Worm (Caenorhabditis elegans) whole organism, L4 larva: ENCODE measurements around the gene ints-7.

Experiments
- F26F4.8 ChIP-seq: fragments of 200-800 bp; sonication (Bioruptor generic); conservative IDR thresholded peaks from 2 replicates; pipeline ENCODE4 v1.3.6; 2022; ENCODE audit warnings: missing genetic modification characterization, missing compliant biosample characterization
- Y48G9A.11 ChIP-seq: fragments of 200-800 bp; sonication (Bioruptor generic); IDR thresholded peaks from 2 replicates; pipeline ENCODE4 v1.3.6; 2022; ENCODE audit warnings: missing genetic modification reagents, missing genetic modification characterization, missing compliant biosample characterization
- ama-1 ChIP-seq: fragments of 150-350 bp; optimal IDR thresholded peaks from 2 replicates; lab custom pipeline; 2014; ENCODE audit warnings: inconsistent platforms, mixed read lengths
- attf-4 ChIP-seq: sonication (generic microtip); optimal IDR thresholded peaks from 3 replicates; lab custom pipeline; 2017; ENCODE audit warnings: missing biosample characterization, missing genetic modification characterization
- ceh-20 ChIP-seq: fragments of 200-800 bp; sonication (Bioruptor generic); IDR thresholded peaks from 2 replicates; pipeline ENCODE4 v1.3.6; 2022; ENCODE audit warnings: missing genetic modification reagents, missing genetic modification characterization, missing compliant biosample characterization
- ceh-32 ChIP-seq: sonication (generic microtip); optimal IDR thresholded peaks from 2 replicates; lab custom pipeline; 2016; ENCODE audit warnings: mild to moderate bottlenecking, missing genetic modification characterization, missing compliant biosample characterization; ENCODE audit not compliant: poor library complexity
- ceh-44 ChIP-seq: fragments of 200-800 bp; sonication (Bioruptor generic); IDR thresholded peaks from 2 replicates; pipeline ENCODE4 v1.3.6; 2022; ENCODE audit warnings: missing genetic modification reagents, missing genetic modification characterization, missing compliant biosample characterization
- ceh-62 ChIP-seq: sonication (generic microtip); optimal IDR thresholded peaks from 2 replicates; lab custom pipeline; 2017; ENCODE audit warnings: missing biosample characterization, missing genetic modification characterization
- cey-2 ChIP-seq: sonication (generic microtip); optimal IDR thresholded peaks from 3 replicates; lab custom pipeline; 2017; ENCODE audit warnings: missing genetic modification characterization, mild to moderate bottlenecking, missing compliant biosample characterization, antibody characterized with exemption, borderline replicate concordance; ENCODE audit not compliant: insufficient read depth
- daf-19 ChIP-seq: fragments of 200-800 bp; sonication (Bioruptor generic); conservative IDR thresholded peaks from 2 replicates; pipeline ENCODE4 v1.3.6; 2022; ENCODE audit warnings: missing genetic modification characterization, missing compliant biosample characterization
- daf-8 ChIP-seq: fragments of 200-800 bp; sonication (Bioruptor generic); IDR thresholded peaks from 2 replicates; pipeline ENCODE4 v1.3.6; 2022; ENCODE audit warnings: missing genetic modification characterization, missing compliant biosample characterization
- dmd-6 ChIP-seq: fragments of 200-800 bp; sonication (Bioruptor generic); IDR thresholded peaks from 2 replicates; pipeline ENCODE4 v1.3.6; 2022; ENCODE audit warnings: missing genetic modification reagents, missing genetic modification characterization, missing compliant biosample characterization
- dpl-1 ChIP-seq: fragments of 150-350 bp; optimal IDR thresholded peaks from 2 replicates; lab custom pipeline; 2014; ENCODE audit warnings: missing biosample characterization, missing genetic modification reagents, missing genetic modification characterization
- egl-43 ChIP-seq: fragments of 200-800 bp; sonication (Bioruptor generic); IDR thresholded peaks from 2 replicates; pipeline ENCODE4 v1.3.6; 2022; ENCODE audit warnings: missing genetic modification reagents, missing genetic modification characterization, missing compliant biosample characterization
- hlh-11 ChIP-seq: fragments of 200-800 bp; sonication (Bioruptor generic); optimal IDR thresholded peaks from 2 replicates; lab custom pipeline; 2018; ENCODE audit warnings: mild to moderate bottlenecking, missing genetic modification characterization, missing compliant biosample characterization
- jun-1 ChIP-seq: fragments of 150-350 bp; optimal IDR thresholded peaks from 2 replicates; lab custom pipeline; 2014; ENCODE audit warnings: missing biosample characterization, missing genetic modification reagents, missing genetic modification characterization
- lin-15B ChIP-seq: fragments of 150-350 bp; sonication (generic microtip); optimal IDR thresholded peaks from 3 replicates; lab custom pipeline; 2014; ENCODE audit warnings: missing biosample characterization, missing genetic modification characterization
- lin-29 ChIP-seq: fragments of 200-800 bp; sonication (Bioruptor generic); IDR thresholded peaks from 2 replicates; pipeline ENCODE4 v1.3.6; 2022; ENCODE audit warnings: missing genetic modification reagents, missing genetic modification characterization, missing compliant biosample characterization
- lin-38 ChIP-seq: fragments of 200-800 bp; sonication (Bioruptor generic); IDR thresholded peaks from 2 replicates; pipeline ENCODE4 v1.3.6; 2022; ENCODE audit warnings: missing genetic modification reagents, missing genetic modification characterization, missing compliant biosample characterization
- lin-39 ChIP-seq: fragments of 150-350 bp; optimal IDR thresholded peaks from 2 replicates; lab custom pipeline; 2014; ENCODE audit warnings: missing biosample characterization, missing genetic modification reagents, missing genetic modification characterization
- madf-9 ChIP-seq: fragments of 200-800 bp; sonication (Bioruptor generic); conservative IDR thresholded peaks from 2 replicates; pipeline ENCODE4 v1.3.6; 2022; ENCODE audit warnings: missing genetic modification reagents, missing genetic modification characterization, missing compliant biosample characterization
- mdl-1 ChIP-seq, 2 experiments: fragments of 150-350 bp in 1 of 2; sonication (generic microtip) in 1 of 2; optimal IDR thresholded peaks; 2 replicates each; lab custom pipeline; 2014 to 2017; ENCODE audit warnings: missing biosample characterization in 2 of 2, missing genetic modification characterization in 2 of 2
- mdt-29 ChIP-seq: fragments of 200-800 bp; sonication (Bioruptor generic); IDR thresholded peaks from 2 replicates; pipeline ENCODE4 v1.3.6; 2022; ENCODE audit warnings: missing genetic modification reagents, missing genetic modification characterization, missing compliant biosample characterization
- mep-1 ChIP-seq: fragments of 150-350 bp; sonication (generic microtip); optimal IDR thresholded peaks from 3 replicates; lab custom pipeline; 2014; ENCODE audit warnings: missing biosample characterization, missing genetic modification characterization
- mes-2 ChIP-seq: sonication (generic microtip); optimal IDR thresholded peaks from 2 replicates; lab custom pipeline; 2016; ENCODE audit warnings: missing genotype, mild to moderate bottlenecking, missing genetic modification characterization, missing compliant biosample characterization; ENCODE audit not compliant: poor library complexity, severe bottlenecking
- mxl-2 ChIP-seq: fragments of 200-800 bp; sonication (Bioruptor generic); conservative IDR thresholded peaks from 2 replicates; pipeline ENCODE4 v1.3.6; 2022; ENCODE audit warnings: missing genetic modification reagents, missing genetic modification characterization, missing compliant biosample characterization
- nhr-111 ChIP-seq: fragments of 200-800 bp; sonication (Bioruptor generic); optimal IDR thresholded peaks from 2 replicates; lab custom pipeline; 2018; ENCODE audit warnings: mild to moderate bottlenecking, missing genetic modification characterization, missing compliant biosample characterization
- nhr-237 ChIP-seq: sonication (generic microtip); optimal IDR thresholded peaks from 2 replicates; lab custom pipeline; 2017; ENCODE audit warnings: missing biosample characterization, missing genetic modification characterization
- nhr-25 ChIP-seq: sonication (generic microtip); optimal IDR thresholded peaks from 2 replicates; lab custom pipeline; 2017; ENCODE audit warnings: missing genetic modification characterization, mild to moderate bottlenecking, missing compliant biosample characterization, antibody characterized with exemption, moderate library complexity, borderline replicate concordance; ENCODE audit not compliant: insufficient read depth
- nhr-48 ChIP-seq: sonication (generic microtip); optimal IDR thresholded peaks from 2 replicates; lab custom pipeline; 2016; ENCODE audit warnings: mild to moderate bottlenecking, missing genetic modification characterization, missing compliant biosample characterization
- nhr-6 ChIP-seq: fragments of 150-350 bp; optimal IDR thresholded peaks from 2 replicates; lab custom pipeline; 2014; ENCODE audit warnings: missing biosample characterization, missing genetic modification characterization
- nhr-76 ChIP-seq: fragments of 150-350 bp; optimal IDR thresholded peaks from 2 replicates; lab custom pipeline; 2014; ENCODE audit warnings: missing biosample characterization, missing genetic modification characterization
- pha-4 ChIP-seq, 2 experiments: fragments of 150-350 bp in 1 of 2; fragments of 200-800 bp in 1 of 2; sonication (Bioruptor generic) in 1 of 2; IDR thresholded peaks in 1 of 2; optimal IDR thresholded peaks in 1 of 2; 2 replicates each; pipeline versions ENCODE4 v1.3.6 to Lab custom; 2014 to 2022; ENCODE audit warnings: missing genetic modification characterization in 2 of 2, missing genetic modification reagents in 2 of 2, missing biosample characterization in 1 of 2, missing compliant biosample characterization in 1 of 2
- pqm-1 ChIP-seq: sonication (generic microtip); optimal IDR thresholded peaks from 2 replicates; lab custom pipeline; 2017; ENCODE audit warnings: missing biosample characterization, missing genetic modification characterization
- saeg-2 ChIP-seq: fragments of 200-800 bp; sonication (Bioruptor generic); IDR thresholded peaks from 2 replicates; pipeline ENCODE4 v1.3.6; 2022; ENCODE audit warnings: missing genetic modification reagents, missing genetic modification characterization, missing compliant biosample characterization
- skn-1 ChIP-seq: fragments of 150-350 bp; optimal IDR thresholded peaks from 2 replicates; lab custom pipeline; 2014; ENCODE audit warnings: missing biosample characterization, missing genetic modification characterization
- snpc-4 ChIP-seq: fragments of 150-350 bp; optimal IDR thresholded peaks from 2 replicates; lab custom pipeline; 2014; ENCODE audit warnings: missing biosample characterization, missing genetic modification characterization
- spr-1 ChIP-seq: sonication (generic microtip); optimal IDR thresholded peaks from 2 replicates; lab custom pipeline; 2016; ENCODE audit warnings: mild to moderate bottlenecking, missing genetic modification characterization, missing compliant biosample characterization
- tag-97 ChIP-seq: fragments of 200-800 bp; sonication (Bioruptor generic); IDR thresholded peaks from 2 replicates; pipeline ENCODE4 v1.3.6; 2022; ENCODE audit warnings: missing genetic modification characterization, missing compliant biosample characterization
- tra-1 ChIP-seq: fragments of 200-800 bp; sonication (Bioruptor generic); IDR thresholded peaks from 2 replicates; pipeline ENCODE4 v1.3.6; 2022; ENCODE audit warnings: missing genetic modification reagents, missing genetic modification characterization, missing compliant biosample characterization
- unc-39 ChIP-seq: sonication (generic microtip); optimal IDR thresholded peaks from 2 replicates; lab custom pipeline; 2017; ENCODE audit warnings: missing biosample characterization, missing genetic modification characterization
- unc-62 ChIP-seq, 3 experiments: fragments of 150-350 bp in 1 of 3; sonication (generic microtip); optimal IDR thresholded peaks in 2 of 3; peaks in 1 of 3; 1 replicate in 1 of 3; 2 replicates in 2 of 3; lab custom pipeline; 2014 to 2017; ENCODE audit warnings: missing biosample characterization in 3 of 3, missing genetic modification characterization in 3 of 3, missing genetic modification reagents in 3 of 3, missing genotype in 1 of 3
- zfp-2 ChIP-seq: sonication (generic microtip); optimal IDR thresholded peaks from 2 replicates; lab custom pipeline; 2016; ENCODE audit warnings: mild to moderate bottlenecking, missing genetic modification characterization, missing compliant biosample characterization
- zfp-3 ChIP-seq: fragments of 200-800 bp; sonication (Bioruptor generic); conservative IDR thresholded peaks from 2 replicates; pipeline ENCODE4 v1.3.6; 2022; ENCODE audit warnings: missing genetic modification reagents, missing genetic modification characterization, missing compliant biosample characterization
- ztf-11 ChIP-seq: fragments of 150-350 bp; optimal IDR thresholded peaks from 2 replicates; lab custom pipeline; 2014; ENCODE audit warnings: missing biosample characterization, missing genetic modification characterization
- ztf-7 ChIP-seq: fragments of 150-350 bp; optimal IDR thresholded peaks from 2 replicates; lab custom pipeline; 2014; ENCODE audit warnings: missing biosample characterization, missing genetic modification characterization

The ints-7 gene

DNA sequence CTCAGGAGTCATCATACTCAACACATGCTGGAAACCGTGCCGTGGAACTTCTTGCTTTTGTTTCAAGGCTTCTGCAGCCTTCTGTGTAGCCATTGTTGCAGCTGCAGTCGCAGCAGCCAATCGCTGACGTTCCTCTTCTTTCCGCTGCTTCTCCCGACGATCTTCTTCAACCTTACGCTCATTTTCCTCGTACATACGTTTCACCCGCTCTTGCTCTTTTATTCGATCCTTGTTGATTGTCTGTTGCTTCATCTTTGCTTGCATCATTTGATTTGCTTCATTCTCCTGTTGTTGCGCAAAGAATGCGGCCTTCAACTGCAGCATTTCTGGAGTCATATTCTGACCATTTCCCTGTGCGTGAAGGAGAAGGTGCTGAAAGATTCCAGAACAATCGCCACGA, 40.0 kb downstream of the ints-7 start:
- TF ChIP-seq unc-62 (GFP tag; optimal IDR thresholded peaks at IDR 0.05 in 1 of 2; lab: Kevin White, UChicago) (peak in 1 of 2 experiments; percentile 91), unc-62 (tag; optimal IDR thresholded peaks at IDR 0.05; lab: Kevin White, UChicago) (no peak), F26F4.8 (GFP tag; lab: Robert Waterston, UW) (0 out of 2 replicates have a peak, but pooled peaks have one; percentile 24), ceh-32 (tag; lab: Kevin White, UChicago) (no peak), unc-39 (tag; lab: Kevin White, UChicago) (no peak)

DNA sequence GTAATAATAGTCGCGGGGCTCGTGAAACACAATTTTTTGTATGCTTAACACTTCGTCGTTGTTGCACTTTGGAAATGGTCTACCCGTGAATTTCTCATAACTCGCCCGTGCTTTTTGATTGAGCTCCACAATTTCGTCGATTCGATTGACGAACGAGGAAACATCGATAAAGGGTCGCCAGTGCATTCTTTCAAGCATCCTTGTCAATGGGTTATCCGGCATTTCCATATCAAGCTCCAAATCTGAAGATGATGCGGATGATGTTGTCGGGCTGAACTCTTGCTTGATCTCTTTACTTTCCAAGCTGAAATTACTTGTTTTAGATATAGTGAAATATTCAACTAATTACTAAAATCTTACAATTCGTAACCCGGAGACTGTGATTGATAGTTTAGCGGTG, 45.3 kb downstream of the ints-7 start:
- TF ChIP-seq lin-39 (tag; lab: Kevin White, UChicago), result no peak
- TF ChIP-seq unc-62 (GFP tag; optimal IDR thresholded peaks at IDR 0.05 in 1 of 2; lab: Kevin White, UChicago), result peak in 1 of 2 experiments; percentile 91
- TF ChIP-seq unc-62 (tag; optimal IDR thresholded peaks at IDR 0.05; lab: Kevin White, UChicago), result no peak

DNA sequence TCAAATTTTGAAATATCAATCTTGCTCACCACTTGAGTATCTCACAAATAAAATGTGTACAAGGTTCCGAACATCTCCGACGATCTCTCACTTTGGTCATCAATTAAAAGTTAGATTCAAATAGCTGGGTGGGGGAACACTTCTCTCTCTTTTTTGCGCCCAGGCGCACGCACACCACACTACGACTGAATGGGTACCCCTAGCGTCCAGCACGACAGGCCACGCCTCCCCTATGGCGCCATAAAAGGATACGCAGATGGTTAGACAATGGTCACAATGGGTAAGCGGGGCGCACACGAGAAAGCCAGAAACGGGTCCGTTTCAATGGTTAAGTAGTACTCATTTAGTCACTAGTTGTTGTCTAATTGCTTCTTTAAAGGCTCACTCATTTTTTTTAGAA, 47.3 kb downstream of the ints-7 start:
- no peak for TF ChIP-seq nhr-25 (tag; lab: Kevin White, UChicago)
- TF ChIP-seq zfp-2 (tag; lab: Kevin White, UChicago), result no peak
- TF ChIP-seq daf-8 (GFP tag; lab: Robert Waterston, UW), result no peak
- no peak for TF ChIP-seq nhr-6 (tag; lab: Kevin White, UChicago)
- peak; percentile 1 for TF ChIP-seq hlh-11 (tag; lab: Kevin White, UChicago)
- no peak for TF ChIP-seq jun-1 (tag; lab: Kevin White, UChicago)
- TF ChIP-seq unc-62 (GFP tag; optimal IDR thresholded peaks at IDR 0.05 in 1 of 2; lab: Kevin White, UChicago), result peak in 1 of 2 experiments; percentile 86
- TF ChIP-seq unc-62 (tag; optimal IDR thresholded peaks at IDR 0.05; lab: Kevin White, UChicago), result no peak
- no peak for TF ChIP-seq ceh-20
- TF ChIP-seq lin-15B (tag; lab: Kevin White, UChicago), result no peak
- no peak for TF ChIP-seq ztf-7 (tag; lab: Kevin White, UChicago)
- TF ChIP-seq attf-4 (tag; lab: Kevin White, UChicago), result no peak
- TF ChIP-seq Y48G9A.11 (GFP tag; lab: Robert Waterston, UW), result no peak
- TF ChIP-seq pha-4 (GFP tag; IDR thresholded peaks at IDR 0.05; lab: Robert Waterston, UW), result no peak
- TF ChIP-seq pha-4 (tag; optimal IDR thresholded peaks at IDR 0.05; lab: Kevin White, UChicago), result no peak
- no peak for TF ChIP-seq egl-43 (GFP tag; lab: Robert Waterston, UW)
- TF ChIP-seq spr-1 (tag; lab: Kevin White, UChicago), result no peak
- TF ChIP-seq dmd-6 (GFP tag; lab: Robert Waterston, UW), result no peak
- no peak for TF ChIP-seq lin-29 (GFP tag; lab: Robert Waterston, UW)
- no peak for TF ChIP-seq ceh-62 (tag; lab: Kevin White, UChicago)
- no peak for TF ChIP-seq mxl-2 (GFP tag; lab: Robert Waterston, UW)
- no peak for TF ChIP-seq snpc-4
- peak; percentile 21 for TF ChIP-seq mes-2
- no peak for TF ChIP-seq madf-9 (GFP tag; lab: Robert Waterston, UW)
- TF ChIP-seq lin-38 (GFP tag; lab: Robert Waterston, UW), result no peak
- no peak for TF ChIP-seq daf-19
- no peak for TF ChIP-seq tra-1 (GFP tag; lab: Robert Waterston, UW)
- TF ChIP-seq nhr-237 (tag; lab: Kevin White, UChicago), result no peak
- TF ChIP-seq nhr-76, result no peak
- peak in 1 of 2 experiments; percentile 10 for TF ChIP-seq mdl-1 (tag; optimal IDR thresholded peaks at IDR 0.05; lab: Kevin White, UChicago)
- TF ChIP-seq ztf-11 (tag; lab: Kevin White, UChicago), result no peak
- TF ChIP-seq tag-97 (GFP tag; lab: Robert Waterston, UW), result no peak
- TF ChIP-seq ceh-44, result no peak
- peak; percentile 41 for TF ChIP-seq mep-1
- no peak for TF ChIP-seq mdt-29
- TF ChIP-seq saeg-2, result no peak
- TF ChIP-seq ama-1 (lab: Kevin White, UChicago), result no peak
- TF ChIP-seq zfp-3, result no peak
- no peak for TF ChIP-seq nhr-111
- TF ChIP-seq cey-2 (tag; lab: Kevin White, UChicago), result no peak
- TF ChIP-seq nhr-48 (tag; lab: Kevin White, UChicago), result no peak
- no peak for TF ChIP-seq pqm-1 (tag; lab: Kevin White, UChicago)
- no peak for TF ChIP-seq dpl-1 (GFP tag; lab: Kevin White, UChicago)
- no peak for TF ChIP-seq skn-1 (tag; lab: Kevin White, UChicago)
